Fruit fly (Drosophila melanogaster) whole organism, embryonic: Measurements from ENCODE around the gene ATP7.

Experiments
- CG2712 ChIP-seq: fragments of 200-800 bp; optimal IDR thresholded peaks from 3 replicates; lab custom pipeline; 2019; ENCODE audit warnings: missing biosample characterization, mild to moderate bottlenecking, missing genetic modification characterization, moderate library complexity
- CG8478 ChIP-seq: fragments of >200 bp; optimal IDR thresholded peaks from 2 replicates; lab custom pipeline; 2018
- CG9797 ChIP-seq: fragments of 200-800 bp; sonication (Bioruptor generic); optimal IDR thresholded peaks from 3 replicates; lab custom pipeline; 2018; ENCODE audit warnings: missing biosample characterization, mild to moderate bottlenecking, missing genetic modification characterization
- E2f2 ChIP-seq: fragments of 200-800 bp; sonication (Bioruptor generic); IDR thresholded peaks from 2 replicates; pipeline ENCODE4 v1.3.6; 2022; ENCODE audit warnings: missing biosample characterization, missing genetic modification characterization
- Taf1 ChIP-seq: fragments of 200-800 bp; sonication (Bioruptor generic); IDR thresholded peaks from 2 replicates; pipeline ENCODE4 v1.3.6; 2022; ENCODE audit warnings: missing biosample characterization, missing genetic modification characterization
- Xbp1 ChIP-seq: fragments of 200-800 bp; sonication (Bioruptor generic); optimal IDR thresholded peaks from 3 replicates; lab custom pipeline; 2016; ENCODE audit warnings: missing biosample characterization, mild to moderate bottlenecking, missing genetic modification characterization
- lmd ChIP-seq: fragments of 200-800 bp; sonication (Bioruptor generic); IDR thresholded peaks from 2 replicates; pipeline ENCODE4 v1.3.6; 2022; ENCODE audit warnings: missing biosample characterization, missing genetic modification characterization
- tio ChIP-seq: fragments of 200-800 bp; sonication (Bioruptor generic); optimal IDR thresholded peaks from 2 replicates; lab custom pipeline; 2017; ENCODE audit warnings: missing biosample characterization, missing genetic modification characterization, inconsistent platforms

- no peak for TF ChIP-seq tio (GFP tag; lab: Kevin White, UChicago)
- TF ChIP-seq Xbp1: no peak
- TF ChIP-seq lmd: no peak
- TF ChIP-seq Taf1: no peak
- peak; percentile 23 for TF ChIP-seq CG9797 (GFP tag; lab: Kevin White, UChicago)
- no peak for TF ChIP-seq CG8478 (lab: Kevin White, UChicago)
- peak; percentile 44 for TF ChIP-seq CG2712 (tag; lab: Kevin White, UChicago)
- TF ChIP-seq E2f2: peak; percentile 64
Measured at dm6 chrX:11854758-11855465, at the start of gene ATP7, which contains the start of gene CG10347.
